Fruit fly (Drosophila melanogaster): Measurements from ENCODE around the gene Syt12.

DNA sequence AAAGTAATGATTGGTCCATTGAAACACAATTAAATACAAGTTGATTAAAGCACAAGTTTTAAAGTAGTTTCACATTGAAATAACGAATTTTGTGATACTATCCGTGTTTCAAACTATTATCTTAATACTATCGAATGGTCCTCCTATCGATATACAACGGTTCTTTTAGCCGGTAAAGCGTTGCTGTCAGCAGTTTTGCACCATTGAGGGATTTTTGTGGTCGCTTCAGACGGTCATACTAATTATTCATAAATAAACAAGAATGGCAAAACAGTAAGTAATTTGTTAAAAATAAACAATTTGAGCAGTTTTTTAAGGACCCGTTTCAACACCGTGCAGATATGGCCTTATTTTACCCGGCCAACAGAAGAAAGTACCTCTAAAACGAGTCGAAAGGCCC lies 20.9 kb upstream of the Syt12 start, which contains the start of gene CG15747:
- TF ChIP-seq Sin3A (optimal IDR thresholded peaks at IDR 0.05) (no peak), insv (optimal IDR thresholded peaks at IDR 0.05) (no peak), h (optimal IDR thresholded peaks at IDR 0.05) (no peak), ttk (optimal IDR thresholded peaks at IDR 0.05) (no peak)

Data from Kc167 (cell line).